Fruit fly (Drosophila melanogaster) whole organism, embryonic: ENCODE results near the gene Lrr47.

Experiments used
- BtbVII ChIP-seq: fragments of 200-800 bp; sonication (Bioruptor generic); optimal IDR thresholded peaks from 3 replicates; lab custom pipeline; 2017; ENCODE audit warnings: missing biosample characterization, mild to moderate bottlenecking, missing genetic modification characterization
- Bteb2 ChIP-seq: fragments of 200-800 bp; sonication (Bioruptor generic); optimal IDR thresholded peaks from 2 replicates; lab custom pipeline; 2016; ENCODE audit warnings: missing biosample characterization, missing genetic modification characterization
- CG10209 ChIP-seq: fragments of 200-800 bp; sonication (Bioruptor generic); optimal IDR thresholded peaks from 3 replicates; lab custom pipeline; 2017; ENCODE audit warnings: missing biosample characterization, mild to moderate bottlenecking, missing genetic modification characterization, missing genetic modification reagents
- CG10366 ChIP-seq: fragments of 200-800 bp; sonication (Bioruptor generic); IDR thresholded peaks from 2 replicates; pipeline ENCODE4 v1.3.6; 2022; ENCODE audit warnings: missing biosample characterization, missing genetic modification characterization
- CG12769 ChIP-seq: fragments of 200-800 bp; sonication (Bioruptor generic); optimal IDR thresholded peaks from 2 replicates; lab custom pipeline; 2019; ENCODE audit warnings: missing biosample characterization, mild to moderate bottlenecking, missing genetic modification characterization, moderate library complexity
- CG13296 ChIP-seq: fragments of 200-800 bp; sonication (Bioruptor generic); optimal IDR thresholded peaks from 3 replicates; lab custom pipeline; 2018; ENCODE audit warnings: missing biosample characterization, mild to moderate bottlenecking, missing genetic modification characterization
- CG14965 ChIP-seq: fragments of 200-800 bp; sonication (Bioruptor generic); optimal IDR thresholded peaks from 2 replicates; lab custom pipeline; 2016; ENCODE audit warnings: missing biosample characterization, missing genetic modification characterization, borderline replicate concordance
- CG15696 ChIP-seq: fragments of 200-800 bp; sonication (Bioruptor generic); optimal IDR thresholded peaks from 2 replicates; lab custom pipeline; 2019; ENCODE audit warnings: missing biosample characterization, mild to moderate bottlenecking, missing genetic modification characterization, moderate library complexity
- CG17612 ChIP-seq: fragments of 200-800 bp; sonication (Bioruptor generic); IDR thresholded peaks from 2 replicates; pipeline ENCODE4 v1.3.6; 2022; ENCODE audit warnings: missing biosample characterization, missing genetic modification characterization
- CG18262 ChIP-seq: fragments of 200-800 bp; optimal IDR thresholded peaks from 3 replicates; lab custom pipeline; 2019; ENCODE audit warnings: missing biosample characterization, mild to moderate bottlenecking, missing genetic modification characterization, moderate library complexity
- CG18476 ChIP-seq: fragments of 200-800 bp; sonication (Bioruptor generic); optimal IDR thresholded peaks from 2 replicates; lab custom pipeline; 2016; ENCODE audit warnings: missing biosample characterization, mild to moderate bottlenecking, missing genetic modification characterization
- CG2199 ChIP-seq: fragments of 200-800 bp; sonication (Bioruptor generic); IDR thresholded peaks from 3 replicates; pipeline ENCODE4 v1.3.6; 2022; ENCODE audit warnings: missing biosample characterization, missing genetic modification characterization
- CG4282 ChIP-seq: fragments of 200-800 bp; sonication (Bioruptor generic); optimal IDR thresholded peaks from 2 replicates; lab custom pipeline; 2016; ENCODE audit warnings: missing biosample characterization, missing genetic modification characterization
- CG8281 ChIP-seq: fragments of 200-800 bp; sonication (Bioruptor generic); optimal IDR thresholded peaks from 2 replicates; lab custom pipeline; 2018; ENCODE audit warnings: missing biosample characterization, mild to moderate bottlenecking, missing genetic modification characterization, moderate library complexity
- CG9817 ChIP-seq: fragments of 200-800 bp; sonication (Bioruptor generic); optimal IDR thresholded peaks from 2 replicates; lab custom pipeline; 2018; ENCODE audit warnings: missing biosample characterization, mild to moderate bottlenecking, missing genetic modification characterization, moderate library complexity
- CrebB ChIP-seq: fragments of 200-800 bp; sonication (Bioruptor generic); optimal IDR thresholded peaks from 3 replicates; lab custom pipeline; 2018; ENCODE audit warnings: missing biosample characterization, mild to moderate bottlenecking, missing genetic modification characterization
- Deaf1 ChIP-seq: fragments of 200-800 bp; optimal IDR thresholded peaks from 3 replicates; lab custom pipeline; 2019; ENCODE audit warnings: missing biosample characterization, mild to moderate bottlenecking, missing genetic modification characterization, moderate library complexity
- Doc2 ChIP-seq: fragments of 200-800 bp; sonication (Bioruptor generic); IDR thresholded peaks from 2 replicates; pipeline ENCODE4 v1.3.6; 2022; ENCODE audit warnings: missing biosample characterization, missing genetic modification characterization
- Dref ChIP-seq: fragments of 200-800 bp; sonication (Bioruptor generic); IDR thresholded peaks from 2 replicates; pipeline ENCODE4 v1.3.6; 2022; ENCODE audit warnings: missing biosample characterization, missing genetic modification characterization
- Drgx ChIP-seq: fragments of 200-800 bp; sonication (Bioruptor generic); IDR thresholded peaks from 2 replicates; pipeline ENCODE4 v1.3.6; 2022; ENCODE audit warnings: missing biosample characterization, missing genetic modification characterization
- Fer3 ChIP-seq: fragments of 200-800 bp; sonication (Bioruptor generic); optimal IDR thresholded peaks from 2 replicates; lab custom pipeline; 2018; ENCODE audit warnings: missing biosample characterization, mild to moderate bottlenecking, missing genetic modification characterization, moderate library complexity
- Gug ChIP-seq: fragments of 200-800 bp; sonication (Bioruptor generic); IDR thresholded peaks from 4 replicates; pipeline ENCODE4 v1.3.6; 2022; ENCODE audit warnings: missing biosample characterization, missing genetic modification characterization
- Hey ChIP-seq: fragments of 200-800 bp; sonication (Bioruptor generic); optimal IDR thresholded peaks from 3 replicates; lab custom pipeline; 2018; ENCODE audit warnings: missing biosample characterization, mild to moderate bottlenecking, missing genetic modification characterization
- Max ChIP-seq: fragments of 200-800 bp; sonication (Bioruptor generic); optimal IDR thresholded peaks from 2 replicates; lab custom pipeline; 2016; ENCODE audit warnings: missing biosample characterization, mild to moderate bottlenecking, missing genetic modification characterization
- Med ChIP-seq: fragments of 200-800 bp; sonication (Bioruptor generic); peaks from one replicate; lab custom pipeline; 2016; ENCODE audit warnings: missing biosample characterization, missing genetic modification characterization, mild to moderate bottlenecking, inconsistent platforms, moderate library complexity
- PHDP ChIP-seq: fragments of 200-800 bp; sonication (Bioruptor generic); optimal IDR thresholded peaks from 3 replicates; lab custom pipeline; 2018; ENCODE audit warnings: missing biosample characterization, mild to moderate bottlenecking, missing genetic modification characterization, moderate library complexity
- Pdp1 ChIP-seq, 2 experiments: fragments of 200-800 bp; sonication (Bioruptor generic); optimal IDR thresholded peaks; 3 replicates each; lab custom pipeline; 2016; ENCODE audit warnings: missing biosample characterization in 2 of 2, missing genetic modification characterization in 2 of 2, mild to moderate bottlenecking in 1 of 2, moderate library complexity in 1 of 2
- Side ChIP-seq: fragments of 200-800 bp; sonication (Bioruptor generic); optimal IDR thresholded peaks from 2 replicates; lab custom pipeline; 2016; ENCODE audit warnings: missing biosample characterization, missing genetic modification characterization
- Sry-δ ChIP-seq: fragments of 200-800 bp; sonication (Bioruptor generic); optimal IDR thresholded peaks from 2 replicates; lab custom pipeline; 2016; ENCODE audit warnings: missing biosample characterization, missing genetic modification characterization
- Stat92E ChIP-seq, 3 experiments: fragments of >200 bp in 2 of 3; fragments of 200-800 bp in 1 of 3; sonication (Bioruptor generic) in 1 of 3; optimal IDR thresholded peaks; 2 replicates each; lab custom pipeline; 2017 to 2019; ENCODE audit warnings: missing biosample characterization in 3 of 3, missing genetic modification characterization in 3 of 3, mild to moderate bottlenecking in 1 of 3, moderate library complexity in 1 of 3
- bigmax ChIP-seq: fragments of 200-800 bp; sonication (Bioruptor generic); optimal IDR thresholded peaks from 2 replicates; lab custom pipeline; 2018; ENCODE audit warnings: missing biosample characterization, mild to moderate bottlenecking, missing genetic modification characterization
- cato ChIP-seq: fragments of 200-800 bp; sonication (Bioruptor generic); optimal IDR thresholded peaks from 2 replicates; lab custom pipeline; 2016; ENCODE audit warnings: missing biosample characterization, missing genetic modification characterization, borderline replicate concordance
- ci ChIP-seq: fragments of 200-800 bp; sonication (Bioruptor generic); IDR thresholded peaks from 3 replicates; pipeline ENCODE4 v1.3.6; 2022; ENCODE audit warnings: missing biosample characterization, missing genetic modification characterization
- crol ChIP-seq: fragments of 200-800 bp; sonication (Bioruptor generic); IDR thresholded peaks from 2 replicates; pipeline ENCODE4 v1.3.6; 2022; ENCODE audit warnings: missing biosample characterization, missing genetic modification characterization
- crp ChIP-seq, 2 experiments: fragments of 200-800 bp; sonication (Bioruptor generic); optimal IDR thresholded peaks; 2 replicates in 1 of 2; 3 replicates in 1 of 2; lab custom pipeline; 2017; ENCODE audit warnings: missing biosample characterization in 2 of 2, missing genetic modification characterization in 2 of 2, mild to moderate bottlenecking in 1 of 2, moderate library complexity in 1 of 2
- en ChIP-seq: fragments of 200-800 bp; sonication (Bioruptor generic); optimal IDR thresholded peaks from 2 replicates; lab custom pipeline; 2016; ENCODE audit warnings: missing biosample characterization, missing genetic modification characterization
- exex ChIP-seq: fragments of 200-800 bp; sonication (Bioruptor generic); optimal IDR thresholded peaks from 4 replicates; lab custom pipeline; 2018; ENCODE audit warnings: missing biosample characterization, mild to moderate bottlenecking, missing genetic modification characterization, moderate library complexity
- fu2 ChIP-seq: fragments of 200-800 bp; sonication (Bioruptor generic); optimal IDR thresholded peaks from 2 replicates; lab custom pipeline; 2016; ENCODE audit warnings: missing biosample characterization, missing genetic modification characterization
- gem ChIP-seq: fragments of 200-800 bp; sonication (Bioruptor generic); optimal IDR thresholded peaks from 2 replicates; lab custom pipeline; 2019; ENCODE audit warnings: missing biosample characterization, mild to moderate bottlenecking, missing genetic modification characterization, moderate library complexity
- grn ChIP-seq: fragments of 200-800 bp; sonication (Bioruptor generic); optimal IDR thresholded peaks from 3 replicates; lab custom pipeline; 2017; ENCODE audit warnings: missing biosample characterization, missing genetic modification characterization
- hth ChIP-seq: fragments of >200 bp; optimal IDR thresholded peaks from 2 replicates; lab custom pipeline; 2017; ENCODE audit warnings: inconsistent platforms
- kni ChIP-seq: fragments of 200-800 bp; sonication (Bioruptor generic); optimal IDR thresholded peaks from 3 replicates; lab custom pipeline; 2017; ENCODE audit warnings: mild to moderate bottlenecking, missing biosample characterization, missing genetic modification reagents, missing genetic modification characterization
- lab ChIP-seq: fragments of 200-800 bp; sonication (Bioruptor generic); optimal IDR thresholded peaks from 3 replicates; lab custom pipeline; 2017; ENCODE audit warnings: missing biosample characterization, missing genetic modification characterization, mild to moderate bottlenecking, moderate library complexity, missing genetic modification reagents
- org-1 ChIP-seq: fragments of 200-800 bp; sonication (Bioruptor generic); optimal IDR thresholded peaks from 2 replicates; lab custom pipeline; 2017; ENCODE audit warnings: missing biosample characterization, missing genetic modification characterization
- repo ChIP-seq: fragments of 200-800 bp; sonication (Bioruptor generic); optimal IDR thresholded peaks from 2 replicates; lab custom pipeline; 2016; ENCODE audit warnings: missing biosample characterization, missing genetic modification characterization
- sd ChIP-seq: fragments of 200-800 bp; sonication (Bioruptor generic); optimal IDR thresholded peaks from 3 replicates; lab custom pipeline; 2018; ENCODE audit warnings: missing biosample characterization, mild to moderate bottlenecking, missing genetic modification characterization, moderate library complexity
- sens-2 ChIP-seq: fragments of 200-800 bp; sonication (Bioruptor generic); IDR thresholded peaks from 2 replicates; pipeline ENCODE4 v1.3.6; 2022; ENCODE audit warnings: missing biosample characterization, missing genetic modification characterization
- sim ChIP-seq: fragments of 200-800 bp; sonication (Bioruptor generic); IDR thresholded peaks from 2 replicates; pipeline ENCODE4 v1.3.6; 2022; ENCODE audit warnings: missing biosample characterization, missing genetic modification characterization
- tap ChIP-seq: fragments of 200-800 bp; optimal IDR thresholded peaks from 3 replicates; lab custom pipeline; 2019; ENCODE audit warnings: missing biosample characterization, mild to moderate bottlenecking, missing genetic modification characterization, moderate library complexity
- twi ChIP-seq: fragments of 200-800 bp; optimal IDR thresholded peaks from 2 replicates; lab custom pipeline; 2019; ENCODE audit warnings: missing biosample characterization, mild to moderate bottlenecking, missing genetic modification characterization, moderate library complexity
- unc-4 ChIP-seq: fragments of 200-800 bp; sonication (Bioruptor generic); IDR thresholded peaks from 2 replicates; pipeline ENCODE4 v1.3.6; 2022; ENCODE audit warnings: missing biosample characterization, missing genetic modification characterization; ENCODE audit not compliant: partially characterized antibody

Gene Lrr47

dm6 chr2L:10554676-10555075 lies 37.5 kb downstream of the Lrr47 start (continued):
- no peak for TF ChIP-seq fu2 (GFP tag; lab: Kevin White, UChicago)
- no peak for TF ChIP-seq CG18476 (GFP tag; lab: Kevin White, UChicago)
- no peak for TF ChIP-seq CG4282 (GFP tag; lab: Kevin White, UChicago)
- TF ChIP-seq CrebB (tag; lab: Kevin White, UChicago), result no peak
- TF ChIP-seq Pdp1 (GFP tag; optimal IDR thresholded peaks at IDR 0.05; lab: Kevin White, UChicago), result no peak
- TF ChIP-seq CG13296, result no peak
- TF ChIP-seq Doc2 (GFP tag; lab: Robert Waterston, UW), result no peak
- peak; percentile 42 for TF ChIP-seq kni (GFP tag; lab: Kevin White, UChicago)
- no peak for TF ChIP-seq Sry-δ (GFP tag; lab: Kevin White, UChicago)
- TF ChIP-seq CG10366 (GFP tag; lab: Robert Waterston, UW), result 0 out of 2 replicates have a peak, but pooled peaks have one; percentile 8
- peak; percentile 83 for TF ChIP-seq sens-2
- TF ChIP-seq tap (tag; lab: Kevin White, UChicago), result no peak
- no peak for TF ChIP-seq bigmax
- TF ChIP-seq sd (tag; lab: Kevin White, UChicago), result peak; percentile 81
- no peak for TF ChIP-seq CG18262 (tag; lab: Kevin White, UChicago)
- peak; percentile 42 for TF ChIP-seq lab (GFP tag; lab: Kevin White, UChicago)
- TF ChIP-seq Bteb2 (GFP tag; lab: Kevin White, UChicago), result no peak
- TF ChIP-seq cato, result no peak
- TF ChIP-seq Stat92E (GFP tag; optimal IDR thresholded peaks at IDR 0.05; lab: Kevin White, UChicago), result peak in 1 of 3 experiments; percentile 86
- TF ChIP-seq unc-4 (GFP tag; lab: Robert Waterston, UW), result no peak
- peak; percentile 55 for TF ChIP-seq Med (GFP tag; lab: Kevin White, UChicago)
- 0 out of 3 replicates have a peak, but pooled peaks have one; percentile 36 for TF ChIP-seq ci (GFP tag; lab: Robert Waterston, UW)
- TF ChIP-seq en, result no peak
- TF ChIP-seq Gug (GFP tag; lab: Robert Waterston, UW), result no peak
- TF ChIP-seq gem (tag; lab: Kevin White, UChicago), result no peak
- peak; percentile 98 for TF ChIP-seq grn
- TF ChIP-seq CG2199 (GFP tag; lab: Robert Waterston, UW), result peak; percentile 96
- TF ChIP-seq Drgx, result no peak
- TF ChIP-seq Fer3 (tag; lab: Kevin White, UChicago), result no peak
- TF ChIP-seq Deaf1 (tag; lab: Kevin White, UChicago), result no peak
- no peak for TF ChIP-seq sim (GFP tag; lab: Robert Waterston, UW)
- TF ChIP-seq CG10209 (GFP tag; lab: Kevin White, UChicago), result no peak
- TF ChIP-seq crp (GFP tag; optimal IDR thresholded peaks at IDR 0.05; lab: Kevin White, UChicago), result no peak
- no peak for TF ChIP-seq BtbVII
- TF ChIP-seq org-1 (GFP tag; lab: Kevin White, UChicago), result no peak
- TF ChIP-seq twi, result peak; percentile 81
- no peak for TF ChIP-seq CG15696 (tag; lab: Kevin White, UChicago)
- no peak for TF ChIP-seq Side
- peak; percentile 86 for TF ChIP-seq crol (GFP tag; lab: Robert Waterston, UW)
- no peak for TF ChIP-seq hth (lab: Kevin White, UChicago)
- no peak for TF ChIP-seq CG14965 (GFP tag; lab: Kevin White, UChicago)
- TF ChIP-seq repo, result no peak
- TF ChIP-seq Hey (tag; lab: Kevin White, UChicago), result peak; percentile 32
- no peak for TF ChIP-seq Dref (GFP tag; lab: Robert Waterston, UW)
- TF ChIP-seq PHDP (tag; lab: Kevin White, UChicago), result no peak
- no peak for TF ChIP-seq CG17612
- no peak for TF ChIP-seq Max (GFP tag; lab: Kevin White, UChicago)
- TF ChIP-seq CG9817 (tag; lab: Kevin White, UChicago), result no peak
- no peak for TF ChIP-seq CG8281 (tag; lab: Kevin White, UChicago)
- peak; percentile 61 for TF ChIP-seq exex
- no peak for TF ChIP-seq CG12769 (tag; lab: Kevin White, UChicago)
